Fruit fly (Drosophila melanogaster) whole organism, embryonic: ENCODE measurements around the gene aph-1.
A peak's percentile ranks its signal among the peaks of the same experiment; 100 is the strongest.

Experiments used
- B-H1 ChIP-seq: fragments of 200-800 bp; sonication (Bioruptor generic); IDR thresholded peaks from 3 replicates; pipeline ENCODE4 v1.3.6; 2022; ENCODE audit warnings: missing biosample characterization, missing genetic modification characterization
- Bteb2 ChIP-seq: fragments of 200-800 bp; sonication (Bioruptor generic); optimal IDR thresholded peaks from 2 replicates; lab custom pipeline; 2016; ENCODE audit warnings: missing biosample characterization, missing genetic modification characterization
- CG10462 ChIP-seq: fragments of 200-800 bp; sonication (Bioruptor generic); optimal IDR thresholded peaks from 2 replicates; lab custom pipeline; 2016; ENCODE audit warnings: missing biosample characterization, missing genetic modification characterization
- CG11398 ChIP-seq: fragments of 200-800 bp; sonication (Bioruptor generic); optimal IDR thresholded peaks from 2 replicates; lab custom pipeline; 2016; ENCODE audit warnings: missing biosample characterization, missing genetic modification characterization
- CG12219 ChIP-seq: fragments of 200-800 bp; sonication (Bioruptor generic); optimal IDR thresholded peaks from 3 replicates; lab custom pipeline; 2018; ENCODE audit warnings: missing biosample characterization, mild to moderate bottlenecking, missing genetic modification characterization
- CG12659 ChIP-seq: fragments of 200-800 bp; sonication (Bioruptor generic); optimal IDR thresholded peaks from 3 replicates; lab custom pipeline; 2017; ENCODE audit warnings: mild to moderate bottlenecking, missing biosample characterization, missing genetic modification reagents, missing genetic modification characterization
- CG13287 ChIP-seq: fragments of 200-800 bp; sonication (Bioruptor generic); IDR thresholded peaks from 2 replicates; pipeline ENCODE4 v1.3.6; 2022; ENCODE audit warnings: missing biosample characterization, missing genetic modification characterization; ENCODE audit not compliant: partially characterized antibody
- CG13424 ChIP-seq: fragments of 200-800 bp; sonication (Bioruptor generic); optimal IDR thresholded peaks from 2 replicates; lab custom pipeline; 2019; ENCODE audit warnings: missing biosample characterization, mild to moderate bottlenecking, missing genetic modification characterization, moderate library complexity
- CG14014 ChIP-seq: fragments of 200-800 bp; sonication (Bioruptor generic); IDR thresholded peaks from 2 replicates; pipeline ENCODE4 v1.3.6; 2022; ENCODE audit warnings: missing biosample characterization, missing genetic modification characterization
- CG14710 ChIP-seq: fragments of 200-800 bp; sonication (Bioruptor generic); optimal IDR thresholded peaks from 3 replicates; lab custom pipeline; 2019; ENCODE audit warnings: missing biosample characterization, mild to moderate bottlenecking, missing genetic modification characterization, moderate library complexity
- CG15011 ChIP-seq: fragments of 200-800 bp; sonication (Bioruptor generic); optimal IDR thresholded peaks from 3 replicates; lab custom pipeline; 2018; ENCODE audit warnings: missing biosample characterization, mild to moderate bottlenecking, missing genetic modification characterization
- CG1603 ChIP-seq: fragments of 200-800 bp; sonication (Bioruptor generic); optimal IDR thresholded peaks from 2 replicates; lab custom pipeline; 2019; ENCODE audit warnings: missing biosample characterization, mild to moderate bottlenecking, missing genetic modification characterization, moderate library complexity
- CG16813 ChIP-seq: fragments of 200-800 bp; sonication (Bioruptor generic); IDR thresholded peaks from 3 replicates; pipeline ENCODE4 v1.3.6; 2022; ENCODE audit warnings: missing biosample characterization, missing genetic modification characterization; ENCODE audit not compliant: partially characterized antibody
- CG17912 ChIP-seq: fragments of 200-800 bp; sonication (Bioruptor generic); optimal IDR thresholded peaks from 2 replicates; lab custom pipeline; 2018; ENCODE audit warnings: missing biosample characterization, mild to moderate bottlenecking, missing genetic modification characterization
- CG18262 ChIP-seq: fragments of 200-800 bp; optimal IDR thresholded peaks from 3 replicates; lab custom pipeline; 2019; ENCODE audit warnings: missing biosample characterization, mild to moderate bottlenecking, missing genetic modification characterization, moderate library complexity
- CG18599 ChIP-seq: fragments of 200-800 bp; sonication (Bioruptor generic); optimal IDR thresholded peaks from 3 replicates; lab custom pipeline; 2017; ENCODE audit warnings: missing biosample characterization, missing genetic modification characterization, mild to moderate bottlenecking, moderate library complexity, missing genetic modification reagents
- CG30431 ChIP-seq: fragments of 200-800 bp; sonication (Bioruptor generic); optimal IDR thresholded peaks from 2 replicates; lab custom pipeline; 2017; ENCODE audit warnings: missing biosample characterization, missing genetic modification characterization
- CG32772 ChIP-seq: fragments of 200-800 bp; sonication (Bioruptor generic); IDR thresholded peaks from 2 replicates; pipeline ENCODE4 v1.3.6; 2022; ENCODE audit warnings: missing biosample characterization, missing genetic modification characterization
- CG7372 ChIP-seq: fragments of 200-800 bp; sonication (Bioruptor generic); IDR thresholded peaks from 2 replicates; pipeline ENCODE4 v1.3.6; 2022; ENCODE audit warnings: missing biosample characterization, missing genetic modification characterization
- CG7786 ChIP-seq: fragments of 200-800 bp; sonication (Bioruptor generic); optimal IDR thresholded peaks from 2 replicates; lab custom pipeline; 2016; ENCODE audit warnings: missing biosample characterization, missing genetic modification characterization
- CG8478 ChIP-seq: fragments of >200 bp; optimal IDR thresholded peaks from 2 replicates; lab custom pipeline; 2018
- CG9797 ChIP-seq: fragments of 200-800 bp; sonication (Bioruptor generic); optimal IDR thresholded peaks from 3 replicates; lab custom pipeline; 2018; ENCODE audit warnings: missing biosample characterization, mild to moderate bottlenecking, missing genetic modification characterization
- Deaf1 ChIP-seq: fragments of 200-800 bp; optimal IDR thresholded peaks from 3 replicates; lab custom pipeline; 2019; ENCODE audit warnings: missing biosample characterization, mild to moderate bottlenecking, missing genetic modification characterization, moderate library complexity
- Dll ChIP-seq: fragments of 200-800 bp; sonication (Bioruptor generic); IDR thresholded peaks from 4 replicates; pipeline ENCODE4 v1.3.6; 2022; ENCODE audit warnings: missing biosample characterization, missing genetic modification characterization; ENCODE audit not compliant: partially characterized antibody
- Dp ChIP-seq: fragments of 200-800 bp; sonication (Bioruptor generic); optimal IDR thresholded peaks from 2 replicates; lab custom pipeline; 2018; ENCODE audit warnings: missing biosample characterization, mild to moderate bottlenecking, missing genetic modification characterization, moderate library complexity
- Elba2 ChIP-seq: fragments of 200-800 bp; sonication (Bioruptor generic); optimal IDR thresholded peaks from 3 replicates; lab custom pipeline; 2016; ENCODE audit warnings: missing biosample characterization, missing genetic modification characterization
- HHEX ChIP-seq: fragments of 200-800 bp; sonication (Bioruptor generic); optimal IDR thresholded peaks from 3 replicates; lab custom pipeline; 2017; ENCODE audit warnings: missing biosample characterization, mild to moderate bottlenecking, missing genetic modification characterization, missing genetic modification reagents
- HLH4C ChIP-seq: fragments of 200-800 bp; sonication (Bioruptor generic); IDR thresholded peaks from 3 replicates; pipeline ENCODE4 v1.3.6; 2022; ENCODE audit warnings: missing biosample characterization, missing genetic modification characterization; ENCODE audit not compliant: partially characterized antibody
- Hr3 ChIP-seq: fragments of 200-800 bp; sonication (Bioruptor generic); optimal IDR thresholded peaks from 3 replicates; lab custom pipeline; 2016; ENCODE audit warnings: missing biosample characterization, missing genetic modification characterization
- Lim3 ChIP-seq: fragments of 200-800 bp; sonication (Bioruptor generic); IDR thresholded peaks from 2 replicates; pipeline ENCODE4 v1.3.6; 2022; ENCODE audit warnings: missing biosample characterization, missing genetic modification characterization
- Myb ChIP-seq: fragments of 200-800 bp; sonication (Bioruptor generic); optimal IDR thresholded peaks from 2 replicates; lab custom pipeline; 2016; ENCODE audit warnings: missing biosample characterization, missing genetic modification characterization
- Ptx1 ChIP-seq: fragments of 200-800 bp; sonication (Bioruptor generic); IDR thresholded peaks from 2 replicates; pipeline ENCODE4 v1.3.6; 2022; ENCODE audit warnings: missing biosample characterization, missing genetic modification characterization
- bsh ChIP-seq, 2 experiments: fragments of 200-800 bp; sonication (Bioruptor generic); optimal IDR thresholded peaks; 2 replicates each; lab custom pipeline; 2017 to 2018; ENCODE audit warnings: mild to moderate bottlenecking in 2 of 2, missing biosample characterization in 2 of 2, missing genetic modification characterization in 2 of 2, moderate library complexity in 1 of 2
- chif ChIP-seq, 2 experiments: fragments of 200-800 bp; sonication (Bioruptor generic); optimal IDR thresholded peaks; 3 replicates each; lab custom pipeline; 2016; ENCODE audit warnings: missing biosample characterization in 2 of 2, missing genetic modification characterization in 2 of 2
- dati ChIP-seq: fragments of 200-800 bp; sonication (Bioruptor generic); IDR thresholded peaks from 2 replicates; pipeline ENCODE4 v1.3.6; 2022; ENCODE audit warnings: missing biosample characterization, missing genetic modification characterization
- disco-r ChIP-seq: fragments of 200-800 bp; sonication (Bioruptor generic); optimal IDR thresholded peaks from 2 replicates; lab custom pipeline; 2016; ENCODE audit warnings: missing biosample characterization, missing genetic modification characterization
- dmrt11E ChIP-seq: fragments of 200-800 bp; sonication (Bioruptor generic); optimal IDR thresholded peaks from 3 replicates; lab custom pipeline; 2018; ENCODE audit warnings: missing biosample characterization, mild to moderate bottlenecking, missing genetic modification characterization, moderate library complexity
- en ChIP-seq: fragments of 200-800 bp; sonication (Bioruptor generic); optimal IDR thresholded peaks from 2 replicates; lab custom pipeline; 2016; ENCODE audit warnings: missing biosample characterization, missing genetic modification characterization
- eve ChIP-seq, 2 experiments: fragments of >200 bp; optimal IDR thresholded peaks; 2 replicates each; lab custom pipeline; 2017; ENCODE audit warnings: missing biosample characterization in 2 of 2, missing genetic modification characterization in 2 of 2
- eyg ChIP-seq: fragments of 200-800 bp; sonication (Bioruptor generic); optimal IDR thresholded peaks from 3 replicates; lab custom pipeline; 2016; ENCODE audit warnings: missing biosample characterization, missing genetic modification characterization
- gce ChIP-seq: fragments of 200-800 bp; sonication (Bioruptor generic); IDR thresholded peaks from 3 replicates; pipeline ENCODE4 v1.3.6; 2022; ENCODE audit warnings: missing biosample characterization, missing genetic modification characterization
- insv ChIP-seq, 2 experiments: fragments of 200-800 bp; sonication (Bioruptor generic); optimal IDR thresholded peaks; 3 replicates each; lab custom pipeline; 2016 to 2018; ENCODE audit warnings: missing biosample characterization in 2 of 2, missing genetic modification characterization in 2 of 2
- jumu ChIP-seq: fragments of 200-800 bp; sonication (Bioruptor generic); optimal IDR thresholded peaks from 3 replicates; lab custom pipeline; 2016; ENCODE audit warnings: missing biosample characterization, missing genetic modification characterization
- mirr ChIP-seq: fragments of 200-800 bp; sonication (Bioruptor generic); optimal IDR thresholded peaks from 3 replicates; lab custom pipeline; 2018; ENCODE audit warnings: missing biosample characterization, mild to moderate bottlenecking, missing genetic modification characterization
- mld ChIP-seq: fragments of 200-800 bp; sonication (Bioruptor generic); IDR thresholded peaks from 3 replicates; pipeline ENCODE4 v1.3.6; 2022; ENCODE audit warnings: missing biosample characterization, missing genetic modification characterization; ENCODE audit not compliant: partially characterized antibody
- org-1 ChIP-seq: fragments of 200-800 bp; sonication (Bioruptor generic); optimal IDR thresholded peaks from 2 replicates; lab custom pipeline; 2017; ENCODE audit warnings: missing biosample characterization, missing genetic modification characterization
- pzg ChIP-seq: fragments of 200-800 bp; sonication (Bioruptor generic); optimal IDR thresholded peaks from 3 replicates; lab custom pipeline; 2018; ENCODE audit warnings: missing biosample characterization, mild to moderate bottlenecking, missing genetic modification characterization, moderate library complexity
- repo ChIP-seq: fragments of 200-800 bp; sonication (Bioruptor generic); optimal IDR thresholded peaks from 2 replicates; lab custom pipeline; 2016; ENCODE audit warnings: missing biosample characterization, missing genetic modification characterization
- sisA ChIP-seq: fragments of 200-800 bp; sonication (Bioruptor generic); IDR thresholded peaks from 2 replicates; pipeline ENCODE4 v1.3.6; 2022; ENCODE audit warnings: missing biosample characterization, missing genetic modification characterization
- tll ChIP-seq, 2 experiments: fragments of 200-800 bp in 1 of 2; fragments of >200 bp in 1 of 2; sonication (Bioruptor generic) in 1 of 2; optimal IDR thresholded peaks; 2 replicates each; lab custom pipeline; 2017 to 2019; ENCODE audit warnings: missing biosample characterization in 2 of 2, missing genetic modification characterization in 2 of 2, mild to moderate bottlenecking in 1 of 2, moderate library complexity in 1 of 2
- yki ChIP-seq: fragments of >200 bp; optimal IDR thresholded peaks from 3 replicates; lab custom pipeline; 2018

aph-1 gene

dm6 chr2L:2759654-2760053 is 6.4 kb upstream of the aph-1 start, which contains the start of the genes HemK2, Snapin and Tnpo-SR (continued):
- TF ChIP-seq CG14710 (tag; lab: Kevin White, UChicago) (peak; percentile 94), Hr3 (GFP tag; lab: Kevin White, UChicago) (peak; percentile 91), Lim3 (peak; percentile 60; the same call in 1 of the 2 replicates), Deaf1 (tag; lab: Kevin White, UChicago) (peak; percentile 70), HLH4C (peak; percentile 95), Myb (GFP tag; lab: Kevin White, UChicago) (peak; percentile 56), eve (GFP tag; optimal IDR thresholded peaks at IDR 0.05; lab: Kevin White, UChicago) (no peak), mld (peak; percentile 87), CG30431 (GFP tag; lab: Kevin White, UChicago) (peak; percentile 81), org-1 (GFP tag; lab: Kevin White, UChicago) (peak; percentile 55), CG12219 (GFP tag; lab: Kevin White, UChicago) (peak; percentile 68), CG11398 (GFP tag; lab: Kevin White, UChicago) (peak; percentile 30), Bteb2 (GFP tag; lab: Kevin White, UChicago) (peak; percentile 83), Elba2 (GFP tag; lab: Kevin White, UChicago) (peak; percentile 77), CG7786 (peak; percentile 82), CG12659 (GFP tag; lab: Kevin White, UChicago) (peak; percentile 96), CG8478 (lab: Kevin White, UChicago) (no peak), CG1603 (tag; lab: Kevin White, UChicago) (peak; percentile 81), dmrt11E (tag; lab: Kevin White, UChicago) (peak; percentile 90), Dll (peak; percentile 98), CG13424 (tag; lab: Kevin White, UChicago) (peak; percentile 94), CG17912 (GFP tag; lab: Kevin White, UChicago) (peak; percentile 62), CG9797 (peak; percentile 62), CG18262 (tag; lab: Kevin White, UChicago) (peak; percentile 89), Dp (GFP tag; lab: Kevin White, UChicago) (peak; percentile 43), B-H1 (GFP tag; lab: Robert Waterston, UW) (peak; percentile 90), CG32772 (peak; percentile 92), eyg (GFP tag; lab: Kevin White, UChicago) (peak; percentile 6), CG10462 (GFP tag; lab: Kevin White, UChicago) (peak; percentile 82), en (GFP tag; lab: Kevin White, UChicago) (peak; percentile 58), CG16813 (GFP tag; lab: Robert Waterston, UW) (peak; percentile 97), bsh (GFP tag; optimal IDR thresholded peaks at IDR 0.05; lab: Kevin White, UChicago) (peak in 1 of 2 experiments; percentile 88), chif (GFP tag; optimal IDR thresholded peaks at IDR 0.05; lab: Kevin White, UChicago) (peak; percentile 69 to 82), insv (GFP tag; optimal IDR thresholded peaks at IDR 0.05; lab: Kevin White, UChicago) (peak; percentile 83 to 99), jumu (GFP tag; lab: Kevin White, UChicago) (peak; percentile 85), HHEX (GFP tag; lab: Kevin White, UChicago) (peak; percentile 88), CG15011 (GFP tag; lab: Kevin White, UChicago) (peak; percentile 69), CG7372 (peak; percentile 94), CG18599 (peak; percentile 94), pzg (GFP tag; lab: Kevin White, UChicago) (peak; percentile 84), CG14014 (GFP tag; lab: Robert Waterston, UW) (peak; percentile 91), CG13287 (peak; percentile 99), repo (peak; percentile 41), gce (peak; percentile 85; the same call in 1 of the 3 replicates), dati (peak; percentile 73), yki (lab: Kevin White, UChicago) (no peak), tll (GFP tag; optimal IDR thresholded peaks at IDR 0.05; lab: Kevin White, UChicago) (peak in 1 of 2 experiments; percentile 1), Ptx1 (peak; percentile 96), disco-r (GFP tag; lab: Kevin White, UChicago) (peak; percentile 40), mirr (GFP tag; lab: Kevin White, UChicago) (peak; percentile 76), sisA (GFP tag; lab: Robert Waterston, UW) (peak; percentile 91)
